Worm (Caenorhabditis elegans) whole organism, young adult: ENCODE results near the gene ZK938.1.

Experiments used
- C06A6.2 ChIP-seq: fragments of 200-800 bp; sonication (Bioruptor generic); conservative IDR thresholded peaks from 2 replicates; pipeline ENCODE4 v1.3.6; 2022; ENCODE audit warnings: missing genetic modification characterization, missing compliant biosample characterization
- F23B12.7 ChIP-seq: sonication (generic microtip); optimal IDR thresholded peaks from 2 replicates; lab custom pipeline; 2017; ENCODE audit warnings: missing genetic modification characterization, mild to moderate bottlenecking, missing compliant biosample characterization, antibody characterized with exemption, moderate library complexity; ENCODE audit not compliant: insufficient read depth
- F52B5.7 ChIP-seq: sonication (generic microtip); optimal IDR thresholded peaks from 2 replicates; lab custom pipeline; 2016; ENCODE audit warnings: mild to moderate bottlenecking, missing genetic modification characterization, missing compliant biosample characterization
- F55B11.4 ChIP-seq: sonication (generic microtip); optimal IDR thresholded peaks from 2 replicates; lab custom pipeline; 2016; ENCODE audit warnings: missing compliant biosample characterization, missing genetic modification characterization, borderline replicate concordance; ENCODE audit not compliant: insufficient read depth
- K12H6.12 ChIP-seq: fragments of 200-800 bp; sonication (Bioruptor generic); optimal IDR thresholded peaks from 2 replicates; lab custom pipeline; 2018; ENCODE audit warnings: mild to moderate bottlenecking, missing genetic modification characterization, missing compliant biosample characterization
- Y53G8AR.9 ChIP-seq: fragments of 200-800 bp; sonication (Bioruptor generic); conservative IDR thresholded peaks from 2 replicates; pipeline ENCODE4 v1.3.6; 2022; ENCODE audit warnings: missing genetic modification reagents, missing genetic modification characterization, missing compliant biosample characterization
- ZK185.1 ChIP-seq: sonication (generic microtip); optimal IDR thresholded peaks from 2 replicates; lab custom pipeline; 2016; ENCODE audit warnings: mild to moderate bottlenecking, missing genetic modification characterization, missing compliant biosample characterization; ENCODE audit not compliant: poor library complexity, severe bottlenecking
- ama-1 ChIP-seq, 3 experiments: fragments of 150-350 bp in 1 of 3; sonication (generic microtip) in 2 of 3; optimal IDR thresholded peaks; 2 replicates each; lab custom pipeline; 2014 to 2018; ENCODE audit warnings: missing biosample characterization in 2 of 3, missing genetic modification characterization in 2 of 3, missing genetic modification reagents in 2 of 3
- atf-7 ChIP-seq: sonication (generic microtip); optimal IDR thresholded peaks from 2 replicates; lab custom pipeline; 2017; ENCODE audit warnings: mild to moderate bottlenecking, missing genetic modification characterization, missing compliant biosample characterization
- athp-1 ChIP-seq: sonication (generic microtip); optimal IDR thresholded peaks from 2 replicates; lab custom pipeline; 2017; ENCODE audit warnings: mild to moderate bottlenecking, missing genetic modification characterization, missing compliant biosample characterization
- attf-6 ChIP-seq: fragments of 200-800 bp; sonication (Bioruptor generic); IDR thresholded peaks from 2 replicates; pipeline ENCODE4 v1.3.6; 2022; ENCODE audit warnings: missing genetic modification reagents, missing genetic modification characterization, missing compliant biosample characterization
- cebp-1 ChIP-seq, 2 experiments: fragments of 200-800 bp in 1 of 2; sonication (Bioruptor generic) in 1 of 2; sonication (generic microtip) in 1 of 2; IDR thresholded peaks in 1 of 2; optimal IDR thresholded peaks in 1 of 2; 2 replicates each; pipeline versions ENCODE4 v1.3.6 to Lab custom; 2017 to 2022; ENCODE audit warnings: missing compliant biosample characterization in 2 of 2, missing genetic modification characterization in 2 of 2, mild to moderate bottlenecking in 1 of 2, missing genetic modification reagents in 1 of 2, moderate library complexity in 1 of 2
- ceh-100 ChIP-seq: fragments of 200-800 bp; sonication (Bioruptor generic); IDR thresholded peaks from 2 replicates; pipeline ENCODE4 v1.3.6; 2022; ENCODE audit warnings: missing genetic modification reagents, missing genetic modification characterization, missing compliant biosample characterization
- ceh-27 ChIP-seq: fragments of 200-800 bp; sonication (Bioruptor generic); optimal IDR thresholded peaks from 2 replicates; lab custom pipeline; 2018; ENCODE audit warnings: mild to moderate bottlenecking, missing genetic modification characterization, moderate library complexity, missing compliant biosample characterization
- ceh-58 ChIP-seq: fragments of 200-800 bp; sonication (Bioruptor generic); IDR thresholded peaks from 2 replicates; pipeline ENCODE4 v1.3.6; 2022; ENCODE audit warnings: missing genetic modification characterization, missing compliant biosample characterization
- chd-7 ChIP-seq: sonication (generic microtip); optimal IDR thresholded peaks from 2 replicates; lab custom pipeline; 2016; ENCODE audit warnings: mild to moderate bottlenecking, missing genetic modification characterization, moderate library complexity, missing compliant biosample characterization
- egl-44 ChIP-seq: fragments of 200-800 bp; sonication (Bioruptor generic); IDR thresholded peaks from 2 replicates; pipeline ENCODE4 v1.3.6; 2022; ENCODE audit warnings: missing genetic modification reagents, missing genetic modification characterization, missing compliant biosample characterization
- egrh-3 ChIP-seq: fragments of 200-800 bp; sonication (Bioruptor generic); IDR thresholded peaks from 2 replicates; pipeline ENCODE4 v1.3.6; 2022; ENCODE audit warnings: missing genetic modification reagents, missing genetic modification characterization, missing compliant biosample characterization
- him-1 ChIP-seq: sonication (generic microtip); optimal IDR thresholded peaks from 2 replicates; lab custom pipeline; 2016; ENCODE audit warnings: missing genotype, missing genetic modification reagents, missing genetic modification characterization, missing compliant biosample characterization
- hlh-26 ChIP-seq: fragments of 200-800 bp; sonication (Bioruptor generic); conservative IDR thresholded peaks from 2 replicates; pipeline ENCODE4 v1.3.6; 2022; ENCODE audit warnings: missing genetic modification reagents, missing genetic modification characterization, missing compliant biosample characterization
- let-526 ChIP-seq: fragments of 200-800 bp; sonication (Bioruptor generic); IDR thresholded peaks from 2 replicates; pipeline ENCODE4 v1.3.6; 2022; ENCODE audit warnings: missing genetic modification reagents, missing genetic modification characterization, missing compliant biosample characterization
- lin-26 ChIP-seq: fragments of 200-800 bp; sonication (Bioruptor generic); IDR thresholded peaks from 2 replicates; pipeline ENCODE4 v1.3.6; 2022; ENCODE audit warnings: missing genetic modification reagents, missing genetic modification characterization, missing compliant biosample characterization
- madf-3 ChIP-seq: fragments of 200-800 bp; sonication (Bioruptor generic); IDR thresholded peaks from 2 replicates; pipeline ENCODE4 v1.3.6; 2022; ENCODE audit warnings: missing genetic modification reagents, missing genetic modification characterization, missing compliant biosample characterization
- mes-4 ChIP-seq: sonication (generic microtip); optimal IDR thresholded peaks from 2 replicates; lab custom pipeline; 2016; ENCODE audit warnings: missing genotype, missing genetic modification characterization, missing compliant biosample characterization
- mxl-1 ChIP-seq: sonication (generic microtip); optimal IDR thresholded peaks from 2 replicates; lab custom pipeline; 2016; ENCODE audit warnings: missing genetic modification characterization, missing compliant biosample characterization
- nfya-2 ChIP-seq: fragments of 200-800 bp; sonication (Bioruptor generic); IDR thresholded peaks from 2 replicates; pipeline ENCODE4 v1.3.6; 2022; ENCODE audit warnings: missing genetic modification reagents, missing genetic modification characterization, missing compliant biosample characterization
- nhr-80 ChIP-seq: sonication (generic microtip); optimal IDR thresholded peaks from 2 replicates; lab custom pipeline; 2016; ENCODE audit warnings: missing genetic modification characterization, missing compliant biosample characterization
- repo-1 ChIP-seq: sonication (generic microtip); optimal IDR thresholded peaks from 2 replicates; lab custom pipeline; 2017; ENCODE audit warnings: mild to moderate bottlenecking, missing genetic modification characterization, missing compliant biosample characterization
- rpc-1 ChIP-seq, 2 experiments: fragments of 150-350 bp in 1 of 2; sonication (generic microtip) in 1 of 2; optimal IDR thresholded peaks; 2 replicates each; lab custom pipeline; 2014 to 2018; ENCODE audit warnings: missing biosample characterization in 1 of 2, missing genetic modification characterization in 1 of 2, missing genetic modification reagents in 1 of 2, missing genotype in 1 of 2
- snpc-1.3 ChIP-seq: sonication (generic microtip); optimal IDR thresholded peaks from 2 replicates; lab custom pipeline; 2017; ENCODE audit warnings: missing genetic modification characterization, mild to moderate bottlenecking, missing compliant biosample characterization, antibody characterized with exemption, moderate library complexity, missing genotype, missing genetic modification reagents; ENCODE audit not compliant: insufficient read depth
- snpc-3.4 ChIP-seq: sonication (generic microtip); optimal IDR thresholded peaks from 2 replicates; lab custom pipeline; 2017; ENCODE audit warnings: missing genetic modification characterization, mild to moderate bottlenecking, missing compliant biosample characterization, antibody characterized with exemption, moderate library complexity, missing genotype, missing genetic modification reagents
- snpc-4 ChIP-seq, 5 experiments: fragments of 150-350 bp in 1 of 5; sonication (generic microtip) in 4 of 5; optimal IDR thresholded peaks; 2 replicates each; lab custom pipeline; 2014 to 2018; ENCODE audit warnings: missing genetic modification characterization in 5 of 5, missing biosample characterization in 3 of 5, antibody characterized with exemption in 2 of 5, mild to moderate bottlenecking in 2 of 5, missing compliant biosample characterization in 2 of 5, missing genotype in 2 of 5, moderate library complexity in 2 of 5, missing genetic modification reagents in 1 of 5
- sptf-2 ChIP-seq: fragments of 200-800 bp; sonication (Bioruptor generic); optimal IDR thresholded peaks from 2 replicates; lab custom pipeline; 2018; ENCODE audit warnings: mild to moderate bottlenecking, missing genetic modification characterization, missing compliant biosample characterization
- zfh-2 ChIP-seq: fragments of 200-800 bp; sonication (Bioruptor generic); conservative IDR thresholded peaks from 2 replicates; pipeline ENCODE4 v1.3.6; 2022; ENCODE audit warnings: missing genetic modification reagents, missing genetic modification characterization, missing compliant biosample characterization
- zim-3 ChIP-seq: sonication (generic microtip); optimal IDR thresholded peaks from 2 replicates; lab custom pipeline; 2017; ENCODE audit warnings: mild to moderate bottlenecking, missing genetic modification characterization, moderate library complexity, missing compliant biosample characterization
- ztf-26 ChIP-seq: sonication (generic microtip); optimal IDR thresholded peaks from 2 replicates; lab custom pipeline; 2017; ENCODE audit warnings: missing genetic modification characterization, missing compliant biosample characterization

The ZK938.1 gene

ce11 chrII:9859575-9859974 is 30.4 kb downstream of the ZK938.1 start, which contains the start of gene chil-5:
Gene chil-5, minus strand, starts transcription at chrII:9859675.
- TF ChIP-seq lin-26 (GFP tag; lab: Robert Waterston, UW) = no peak
- TF ChIP-seq zim-3 (tag; lab: Kevin White, UChicago) = no peak
- no peak for TF ChIP-seq snpc-1.3
- no peak for TF ChIP-seq atf-7
- no peak for TF ChIP-seq ceh-100 (GFP tag; lab: Robert Waterston, UW)
- TF ChIP-seq F52B5.7 (tag; lab: Kevin White, UChicago) = no peak
- TF ChIP-seq chd-7 (tag; lab: Kevin White, UChicago) = no peak
- TF ChIP-seq nhr-80 = no peak
- TF ChIP-seq athp-1 = no peak
- no peak for TF ChIP-seq F23B12.7
- TF ChIP-seq rpc-1 (optimal IDR thresholded peaks at IDR 0.05; lab: Kevin White, UChicago) = no peak
- TF ChIP-seq rpc-1 (tag; optimal IDR thresholded peaks at IDR 0.05; lab: Kevin White, UChicago) = no peak
- no peak for TF ChIP-seq let-526
- TF ChIP-seq F55B11.4 = no peak
- no peak for TF ChIP-seq mxl-1 (tag; lab: Kevin White, UChicago)
- no peak for TF ChIP-seq ama-1 (optimal IDR thresholded peaks at IDR 0.05; lab: Kevin White, UChicago)
- TF ChIP-seq ama-1 (GFP tag; optimal IDR thresholded peaks at IDR 0.05; lab: Kevin White, UChicago) = no peak
- TF ChIP-seq ceh-27 (GFP tag; lab: Kevin White, UChicago) = no peak
- TF ChIP-seq repo-1 = no peak
- TF ChIP-seq ZK185.1 (tag; lab: Kevin White, UChicago) = no peak

DNA sequence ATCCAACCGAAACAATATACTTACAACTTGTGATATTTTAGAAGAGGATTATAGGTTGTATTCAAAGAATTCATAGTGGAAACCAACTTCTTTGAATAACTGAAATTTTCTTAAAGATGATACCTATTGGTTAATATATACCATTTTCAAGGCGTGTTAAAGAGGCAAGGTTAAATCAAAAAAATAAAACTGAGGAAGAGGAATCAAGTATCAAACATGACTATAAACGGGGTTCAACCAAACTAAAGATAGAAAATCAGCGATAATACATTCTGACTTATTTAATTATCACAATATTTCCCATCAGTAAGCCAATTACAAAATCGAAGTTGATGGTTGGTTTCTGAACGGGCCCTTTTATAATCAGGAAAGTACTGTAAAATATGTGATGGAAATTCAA is 32.2 kb downstream of the ZK938.1 start, which contains the start of gene chil-3:
TSS of gene chil-3 (minus strand) at position 101 of the 400 bp plus-strand sequence.
- no peak for TF ChIP-seq zfh-2
- TF ChIP-seq, all 124 proteins: peak for 0

ce11 chrII:9862147-9862546 is 32.9 kb downstream of the ZK938.1 start, which contains the start of gene C08H9.18:
Gene C08H9.18, minus strand, starts transcription at chrII:9862247.
- TF ChIP-seq mes-4 (tag; lab: Kevin White, UChicago) (no peak), K12H6.12 (tag; lab: Kevin White, UChicago) (no peak), rpc-1 (optimal IDR thresholded peaks at IDR 0.05; lab: Kevin White, UChicago) (no peak), rpc-1 (tag; optimal IDR thresholded peaks at IDR 0.05; lab: Kevin White, UChicago) (no peak), egl-44 (no peak), ztf-26 (no peak), madf-3 (GFP tag; lab: Robert Waterston, UW) (no peak), him-1 (tag; lab: Kevin White, UChicago) (no peak), snpc-3.4 (tag; lab: Kevin White, UChicago) (no peak), ceh-58 (GFP tag; lab: Robert Waterston, UW) (no peak), cebp-1 (GFP tag; IDR thresholded peaks at IDR 0.05; lab: Robert Waterston, UW) (no peak), cebp-1 (tag; optimal IDR thresholded peaks at IDR 0.05; lab: Kevin White, UChicago) (no peak), snpc-4 (GFP tag; optimal IDR thresholded peaks at IDR 0.05; lab: Kevin White, UChicago) (no peak), snpc-4 (tag; optimal IDR thresholded peaks at IDR 0.05; lab: Kevin White, UChicago) (no peak), Y53G8AR.9 (no peak), egrh-3 (GFP tag; lab: Robert Waterston, UW) (no peak), hlh-26 (GFP tag; lab: Robert Waterston, UW) (no peak), C06A6.2 (GFP tag; lab: Robert Waterston, UW) (no peak), nfya-2 (GFP tag; lab: Robert Waterston, UW) (no peak), attf-6 (GFP tag; lab: Robert Waterston, UW) (no peak), sptf-2 (GFP tag; lab: Kevin White, UChicago) (no peak)
- TF ChIP-seq, all 124 proteins: peak for 0
